Fruit fly (Drosophila melanogaster) whole organism, embryonic: ENCODE data around the gene Ugt35E1.

ENCODE experiments used
- Abd-B ChIP-seq: fragments of 200-800 bp; sonication (Bioruptor generic); optimal IDR thresholded peaks from 2 replicates; lab custom pipeline; 2018; ENCODE audit warnings: missing biosample characterization, mild to moderate bottlenecking, missing genetic modification characterization, moderate library complexity
- Atf-2 ChIP-seq: fragments of 200-800 bp; sonication (Bioruptor generic); optimal IDR thresholded peaks from 2 replicates; lab custom pipeline; 2016; ENCODE audit warnings: missing biosample characterization, missing genetic modification characterization
- CG10654 ChIP-seq: fragments of 200-800 bp; sonication (Bioruptor generic); optimal IDR thresholded peaks from 2 replicates; lab custom pipeline; 2016; ENCODE audit warnings: missing biosample characterization, missing genetic modification characterization
- CG11085 ChIP-seq: fragments of 200-800 bp; sonication (Bioruptor generic); IDR thresholded peaks from 2 replicates; pipeline ENCODE4 v1.3.6; 2022; ENCODE audit warnings: missing biosample characterization, missing genetic modification characterization
- CG1233 ChIP-seq: fragments of 200-800 bp; sonication (Bioruptor generic); optimal IDR thresholded peaks from 4 replicates; lab custom pipeline; 2018; ENCODE audit warnings: missing biosample characterization, mild to moderate bottlenecking, missing genetic modification characterization
- CG12942 ChIP-seq: fragments of 200-800 bp; sonication (Bioruptor generic); optimal IDR thresholded peaks from 3 replicates; lab custom pipeline; 2016; ENCODE audit warnings: missing biosample characterization, missing genetic modification characterization
- CG13624 ChIP-seq: fragments of 200-800 bp; sonication (Bioruptor generic); optimal IDR thresholded peaks from 2 replicates; lab custom pipeline; 2016; ENCODE audit warnings: missing biosample characterization, missing genetic modification characterization
- CG13894 ChIP-seq: fragments of 200-800 bp; sonication (Bioruptor generic); optimal IDR thresholded peaks from 3 replicates; lab custom pipeline; 2018; ENCODE audit warnings: missing biosample characterization, mild to moderate bottlenecking, missing genetic modification characterization, moderate library complexity
- CG15269 ChIP-seq: fragments of 200-800 bp; sonication (Bioruptor generic); optimal IDR thresholded peaks from 2 replicates; lab custom pipeline; 2018; ENCODE audit warnings: missing biosample characterization, mild to moderate bottlenecking, missing genetic modification characterization, moderate library complexity
- CG1792 ChIP-seq: fragments of 200-800 bp; sonication (Bioruptor generic); optimal IDR thresholded peaks from 2 replicates; lab custom pipeline; 2016; ENCODE audit warnings: missing biosample characterization, missing genetic modification characterization
- CG2875 ChIP-seq: fragments of 200-800 bp; sonication (Bioruptor generic); optimal IDR thresholded peaks from 2 replicates; lab custom pipeline; 2017; ENCODE audit warnings: missing biosample characterization, mild to moderate bottlenecking, missing genetic modification characterization, missing genetic modification reagents
- CG32767 ChIP-seq: fragments of 200-800 bp; sonication (Bioruptor generic); IDR thresholded peaks from 2 replicates; pipeline ENCODE4 v1.3.6; 2022; ENCODE audit warnings: missing biosample characterization, missing genetic modification characterization
- CG3281 ChIP-seq: fragments of 200-800 bp; sonication (Bioruptor generic); optimal IDR thresholded peaks from 3 replicates; lab custom pipeline; 2017; ENCODE audit warnings: missing biosample characterization, mild to moderate bottlenecking, missing genetic modification characterization
- CG34224 ChIP-seq: fragments of 200-800 bp; sonication (Bioruptor generic); IDR thresholded peaks from 3 replicates; pipeline ENCODE4 v1.3.6; 2022; ENCODE audit warnings: missing biosample characterization, missing genetic modification characterization; ENCODE audit not compliant: partially characterized antibody
- CG34376 ChIP-seq: fragments of 200-800 bp; sonication (Bioruptor generic); optimal IDR thresholded peaks from 2 replicates; lab custom pipeline; 2018; ENCODE audit warnings: missing biosample characterization, mild to moderate bottlenecking, missing genetic modification characterization
- CG6272 ChIP-seq: fragments of 200-800 bp; sonication (Bioruptor generic); IDR thresholded peaks from 2 replicates; pipeline ENCODE4 v1.3.6; 2022; ENCODE audit warnings: missing biosample characterization, missing genetic modification characterization
- CG6791 ChIP-seq: fragments of 200-800 bp; sonication (Bioruptor generic); IDR thresholded peaks from 3 replicates; pipeline ENCODE4 v1.3.6; 2022; ENCODE audit warnings: missing biosample characterization, missing genetic modification characterization; ENCODE audit not compliant: partially characterized antibody
- CG6813 ChIP-seq: fragments of 200-800 bp; sonication (Bioruptor generic); optimal IDR thresholded peaks from 2 replicates; lab custom pipeline; 2017; ENCODE audit warnings: missing biosample characterization, missing genetic modification characterization, mild to moderate bottlenecking, moderate library complexity, missing genetic modification reagents
- CHES-1-like ChIP-seq: fragments of 200-800 bp; sonication (Bioruptor generic); optimal IDR thresholded peaks from 2 replicates; lab custom pipeline; 2016; ENCODE audit warnings: missing biosample characterization, missing genetic modification characterization
- Chrac-16 ChIP-seq: fragments of 200-800 bp; sonication (Bioruptor generic); optimal IDR thresholded peaks from 3 replicates; lab custom pipeline; 2016; ENCODE audit warnings: missing biosample characterization, missing genetic modification characterization
- D ChIP-seq, 2 experiments: fragments of 200-800 bp in 1 of 2; fragments of >200 bp in 1 of 2; sonication (Bioruptor generic) in 1 of 2; optimal IDR thresholded peaks; 2 replicates in 1 of 2; 3 replicates in 1 of 2; lab custom pipeline; 2017; ENCODE audit warnings: mild to moderate bottlenecking in 1 of 2, missing biosample characterization in 1 of 2, missing genetic modification characterization in 1 of 2, missing genetic modification reagents in 1 of 2
- Dp ChIP-seq: fragments of 200-800 bp; sonication (Bioruptor generic); optimal IDR thresholded peaks from 2 replicates; lab custom pipeline; 2018; ENCODE audit warnings: missing biosample characterization, mild to moderate bottlenecking, missing genetic modification characterization, moderate library complexity
- ERR ChIP-seq: fragments of 200-800 bp; sonication (Bioruptor generic); optimal IDR thresholded peaks from 2 replicates; lab custom pipeline; 2016; ENCODE audit warnings: missing biosample characterization, missing genetic modification characterization
- Fer3 ChIP-seq: fragments of 200-800 bp; sonication (Bioruptor generic); optimal IDR thresholded peaks from 2 replicates; lab custom pipeline; 2018; ENCODE audit warnings: missing biosample characterization, mild to moderate bottlenecking, missing genetic modification characterization, moderate library complexity
- HLH3B ChIP-seq: fragments of 200-800 bp; sonication (Bioruptor generic); IDR thresholded peaks from 2 replicates; pipeline ENCODE4 v1.3.6; 2022; ENCODE audit warnings: missing biosample characterization, missing genetic modification characterization
- HLH54F ChIP-seq: fragments of 200-800 bp; sonication (Bioruptor generic); optimal IDR thresholded peaks from 3 replicates; lab custom pipeline; 2016; ENCODE audit warnings: missing biosample characterization, missing genetic modification characterization
- Hr3 ChIP-seq: fragments of 200-800 bp; sonication (Bioruptor generic); optimal IDR thresholded peaks from 3 replicates; lab custom pipeline; 2016; ENCODE audit warnings: missing biosample characterization, missing genetic modification characterization
- NfI ChIP-seq: fragments of 200-800 bp; sonication (Bioruptor generic); optimal IDR thresholded peaks from 3 replicates; lab custom pipeline; 2018; ENCODE audit warnings: missing biosample characterization, mild to moderate bottlenecking, missing genetic modification characterization, moderate library complexity
- Poxn ChIP-seq: fragments of 200-800 bp; sonication (Bioruptor generic); IDR thresholded peaks from 2 replicates; pipeline ENCODE4 v1.3.6; 2022; ENCODE audit warnings: missing biosample characterization, missing genetic modification characterization
- Rfx ChIP-seq: fragments of 200-800 bp; sonication (Bioruptor generic); IDR thresholded peaks from 2 replicates; pipeline ENCODE4 v1.3.6; 2022; ENCODE audit warnings: missing biosample characterization, missing genetic modification characterization
- bcd ChIP-seq: fragments of 200-800 bp; sonication (Bioruptor generic); optimal IDR thresholded peaks from 2 replicates; lab custom pipeline; 2017; ENCODE audit warnings: missing biosample characterization, mild to moderate bottlenecking, missing genetic modification characterization
- bsh ChIP-seq, 2 experiments: fragments of 200-800 bp; sonication (Bioruptor generic); optimal IDR thresholded peaks; 2 replicates each; lab custom pipeline; 2017 to 2018; ENCODE audit warnings: mild to moderate bottlenecking in 2 of 2, missing biosample characterization in 2 of 2, missing genetic modification characterization in 2 of 2, moderate library complexity in 1 of 2
- cato ChIP-seq: fragments of 200-800 bp; sonication (Bioruptor generic); optimal IDR thresholded peaks from 2 replicates; lab custom pipeline; 2016; ENCODE audit warnings: missing biosample characterization, missing genetic modification characterization, borderline replicate concordance
- chinmo ChIP-seq: fragments of 200-800 bp; sonication (Bioruptor generic); IDR thresholded peaks from 4 replicates; pipeline ENCODE4 v1.3.6; 2022; ENCODE audit warnings: missing biosample characterization, missing genetic modification characterization; ENCODE audit not compliant: partially characterized antibody
- chm ChIP-seq: fragments of 200-800 bp; sonication (Bioruptor generic); IDR thresholded peaks from 2 replicates; pipeline ENCODE4 v1.3.6; 2022; ENCODE audit warnings: missing biosample characterization, missing genetic modification characterization
- exex ChIP-seq: fragments of 200-800 bp; sonication (Bioruptor generic); optimal IDR thresholded peaks from 4 replicates; lab custom pipeline; 2018; ENCODE audit warnings: missing biosample characterization, mild to moderate bottlenecking, missing genetic modification characterization, moderate library complexity
- ind ChIP-seq: fragments of 200-800 bp; sonication (Bioruptor generic); optimal IDR thresholded peaks from 3 replicates; lab custom pipeline; 2016; ENCODE audit warnings: missing biosample characterization, missing genetic modification characterization
- knrl ChIP-seq: fragments of 200-800 bp; sonication (Bioruptor generic); IDR thresholded peaks from 3 replicates; pipeline ENCODE4 v1.3.6; 2022; ENCODE audit warnings: missing biosample characterization, missing genetic modification characterization; ENCODE audit not compliant: partially characterized antibody
- lola ChIP-seq, 3 experiments: fragments of >200 bp in 2 of 3; fragments of 200-800 bp in 1 of 3; sonication (Bioruptor generic) in 1 of 3; optimal IDR thresholded peaks; 2 replicates each; lab custom pipeline; 2017 to 2019; ENCODE audit warnings: missing biosample characterization in 3 of 3, missing genetic modification characterization in 3 of 3, mild to moderate bottlenecking in 1 of 3, moderate library complexity in 1 of 3
- peb ChIP-seq: fragments of 200-800 bp; sonication (Bioruptor generic); IDR thresholded peaks from 2 replicates; pipeline ENCODE4 v1.3.6; 2022; ENCODE audit warnings: missing biosample characterization, missing genetic modification characterization
- slou ChIP-seq: fragments of 200-800 bp; sonication (Bioruptor generic); optimal IDR thresholded peaks from 3 replicates; lab custom pipeline; 2016; ENCODE audit warnings: missing biosample characterization, missing genetic modification characterization
- slp2 ChIP-seq: fragments of 200-800 bp; sonication (Bioruptor generic); optimal IDR thresholded peaks from 2 replicates; lab custom pipeline; 2016; ENCODE audit warnings: missing biosample characterization, missing genetic modification characterization
- stc ChIP-seq: fragments of 200-800 bp; sonication (Bioruptor generic); IDR thresholded peaks from 2 replicates; pipeline ENCODE4 v1.3.6; 2022; ENCODE audit warnings: missing biosample characterization, missing genetic modification characterization
- tgo ChIP-seq: fragments of 200-800 bp; sonication (Bioruptor generic); IDR thresholded peaks from 3 replicates; pipeline ENCODE4 v1.3.6; 2022; ENCODE audit warnings: missing biosample characterization, missing genetic modification characterization
- tin ChIP-seq: fragments of 200-800 bp; sonication (Bioruptor generic); optimal IDR thresholded peaks from 3 replicates; lab custom pipeline; 2016; ENCODE audit warnings: missing biosample characterization, missing genetic modification characterization
- tup ChIP-seq: fragments of 200-800 bp; sonication (Bioruptor generic); optimal IDR thresholded peaks from 2 replicates; lab custom pipeline; 2016; ENCODE audit warnings: missing biosample characterization, mild to moderate bottlenecking, missing genetic modification characterization, moderate library complexity
- tx ChIP-seq: fragments of 200-800 bp; sonication (Bioruptor generic); optimal IDR thresholded peaks from 2 replicates; lab custom pipeline; 2016; ENCODE audit warnings: missing biosample characterization, missing genetic modification characterization

Gene Ugt35E1

DNA sequence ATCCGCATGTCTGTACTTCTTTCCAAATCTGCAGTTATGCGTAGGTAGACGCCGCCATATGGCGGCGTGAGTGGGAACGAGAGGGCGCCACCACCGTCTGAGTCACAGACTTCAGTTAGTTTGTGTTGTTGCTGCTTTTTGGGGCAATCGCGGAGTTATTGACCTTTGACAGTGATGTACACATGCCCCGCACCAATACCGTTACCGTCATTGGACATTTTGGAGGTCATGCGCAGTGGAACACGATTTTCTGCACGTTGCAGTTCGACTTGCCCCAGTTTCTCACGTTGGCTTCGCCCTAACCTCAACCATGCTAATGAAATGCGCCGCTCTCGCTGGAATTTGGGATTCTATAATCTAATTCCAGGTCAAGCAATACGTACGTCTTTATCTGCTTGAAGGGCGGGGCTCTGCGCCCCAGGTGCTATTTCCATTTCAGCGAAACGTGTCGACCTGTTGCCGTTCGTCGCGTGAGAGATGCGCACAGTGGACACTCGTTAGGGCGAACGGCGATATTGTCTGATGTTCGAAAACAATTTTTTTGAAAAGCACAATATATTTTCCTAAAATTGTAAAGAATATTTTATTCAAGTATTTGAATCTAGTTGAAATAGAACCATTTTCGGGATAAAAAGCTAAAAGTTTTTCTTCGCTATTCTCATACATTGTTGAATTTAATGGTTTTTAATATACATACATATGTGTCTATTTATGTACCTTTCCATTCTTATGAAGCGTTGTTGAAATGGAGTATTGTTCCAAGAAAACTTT lies 45.6 kb upstream of the Ugt35E1 start (continued):
- TF ChIP-seq Abd-B (GFP tag; lab: Kevin White, UChicago) (peak; percentile 76), chm (peak; percentile 44; the same call in 1 of the 2 replicates), CG6813 (GFP tag; lab: Kevin White, UChicago) (no peak), tup (no peak), cato (GFP tag; lab: Kevin White, UChicago) (peak; percentile 6), Poxn (GFP tag; lab: Robert Waterston, UW) (no peak), Rfx (GFP tag; lab: Robert Waterston, UW) (peak; percentile 91), CG11085 (GFP tag; lab: Robert Waterston, UW) (peak; percentile 64), HLH54F (GFP tag; lab: Kevin White, UChicago) (peak; percentile 74), CG3281 (peak; percentile 63), tgo (peak; percentile 79), CG32767 (GFP tag; lab: Robert Waterston, UW) (peak; percentile 53), Dp (GFP tag; lab: Kevin White, UChicago) (no peak), CG13894 (tag; lab: Kevin White, UChicago) (peak; percentile 94), Atf-2 (GFP tag; lab: Kevin White, UChicago) (peak; percentile 48), stc (GFP tag; lab: Robert Waterston, UW) (peak; percentile 67), CG12942 (GFP tag; lab: Kevin White, UChicago) (peak; percentile 61), Chrac-16 (GFP tag; lab: Kevin White, UChicago) (peak; percentile 77), CG1233 (GFP tag; lab: Kevin White, UChicago) (peak; percentile 56), D (optimal IDR thresholded peaks at IDR 0.05; lab: Kevin White, UChicago) (no peak), D (GFP tag; optimal IDR thresholded peaks at IDR 0.05; lab: Kevin White, UChicago) (peak; percentile 25), HLH3B (peak; percentile 74), tx (GFP tag; lab: Kevin White, UChicago) (peak; percentile 65), Fer3 (tag; lab: Kevin White, UChicago) (peak; percentile 82), ind (GFP tag; lab: Kevin White, UChicago) (peak; percentile 83), CHES-1-like (GFP tag; lab: Kevin White, UChicago) (peak; percentile 56), CG15269 (peak; percentile 70), ERR (GFP tag; lab: Kevin White, UChicago) (peak; percentile 30), slp2 (GFP tag; lab: Kevin White, UChicago) (peak; percentile 25)

DNA sequence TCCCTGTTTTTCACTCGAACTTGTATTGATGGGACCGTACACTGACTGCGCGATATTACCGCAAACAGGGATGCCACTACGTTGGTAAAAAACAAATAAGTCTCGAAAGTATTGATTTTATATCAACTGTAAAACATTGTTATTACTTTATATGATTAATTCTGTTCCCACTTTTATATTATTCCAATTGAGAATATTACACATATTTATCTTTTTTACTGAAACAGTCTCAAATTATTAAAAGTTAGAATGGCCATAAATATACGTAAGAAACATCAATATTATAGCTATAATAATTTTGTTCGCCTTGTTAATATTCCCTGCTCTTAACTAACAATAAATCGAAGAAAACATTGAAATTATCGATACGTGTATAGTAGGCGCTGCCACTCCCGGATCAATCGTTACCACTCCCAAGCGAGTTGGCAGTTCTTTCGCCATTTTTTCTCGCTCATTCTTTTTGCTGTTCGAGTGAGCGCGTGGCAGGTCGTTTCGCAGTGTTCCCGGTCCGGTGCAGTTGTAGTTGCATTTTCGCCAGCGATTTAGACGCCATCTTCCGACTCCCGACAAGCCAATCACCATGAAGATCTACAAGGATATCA lies 44.0 kb upstream of the Ugt35E1 start, which contains the start of the genes SdhC and Tctp:
Gene SdhC (minus strand): TSS at position 49 of the 602 bp plus-strand sequence.
Gene Tctp (plus strand): TSS at position 447 of the 602 bp plus-strand sequence.
- TF ChIP-seq CG2875 (GFP tag; lab: Kevin White, UChicago) (no peak), knrl (GFP tag; lab: Robert Waterston, UW) (peak; percentile 48; the same call in 2 of the 3 replicates), peb (0 out of 2 replicates have a peak, but pooled peaks have one; percentile 7), exex (peak; percentile 23), CG6791 (GFP tag; lab: Robert Waterston, UW) (peak; percentile 62), CG1792 (GFP tag; lab: Kevin White, UChicago) (no peak), tin (peak; percentile 49), slou (GFP tag; lab: Kevin White, UChicago) (peak; percentile 3), CG34376 (GFP tag; lab: Kevin White, UChicago) (peak; percentile 54), NfI (peak; percentile 38), CG34224 (peak; percentile 32; the same call in 1 of the 3 replicates), Hr3 (GFP tag; lab: Kevin White, UChicago) (peak; percentile 41), bcd (peak; percentile 22), lola (GFP tag; optimal IDR thresholded peaks at IDR 0.05; lab: Kevin White, UChicago) (peak in 1 of 3 experiments; percentile 59), CG10654 (peak; percentile 15), CG13624 (GFP tag; lab: Kevin White, UChicago) (peak; percentile 43), bsh (GFP tag; optimal IDR thresholded peaks at IDR 0.05; lab: Kevin White, UChicago) (peak in 1 of 2 experiments; percentile 20), chinmo (GFP tag; lab: Robert Waterston, UW) (no peak), CG6272 (GFP tag; lab: Robert Waterston, UW) (0 out of 2 replicates have a peak, but pooled peaks have one; percentile 33)
